Fruit fly (Drosophila melanogaster): ENCODE measurements around the gene CG1368.

The CG1368 gene

DNA sequence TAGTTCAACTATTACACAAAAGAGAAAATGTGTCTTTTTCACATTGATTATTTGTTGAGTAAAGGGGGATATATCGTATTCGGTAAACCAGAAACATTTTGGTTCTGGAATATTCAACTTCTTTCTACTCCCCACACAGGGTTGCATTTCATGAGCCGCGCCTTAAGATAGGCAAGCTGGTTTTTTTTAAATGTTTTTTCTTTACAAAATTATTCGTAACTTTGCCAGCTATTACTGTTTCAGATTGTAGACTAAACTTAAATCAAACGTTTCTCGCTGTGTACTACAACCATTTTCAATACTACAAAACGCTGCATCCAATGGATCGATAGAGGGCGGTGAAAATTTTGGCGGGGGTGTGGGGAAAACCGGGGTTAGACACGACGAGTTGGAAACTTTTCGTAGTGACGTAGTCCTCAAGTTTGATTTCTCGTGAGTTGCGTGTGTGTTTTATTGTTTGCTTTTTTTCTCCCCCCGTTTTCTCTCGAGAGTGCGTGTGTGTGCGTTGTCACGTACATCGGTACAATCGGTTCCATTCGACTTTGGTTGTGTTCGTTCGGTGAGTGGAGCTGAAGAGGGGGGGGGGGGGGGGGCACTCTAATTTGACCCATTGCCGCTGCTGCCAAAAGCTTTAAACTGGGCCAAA, 39.1 kb downstream of the CG1368 start (continued):
- no peak for TF ChIP-seq twi (tag; optimal IDR thresholded peaks at IDR 0.05)
- no peak for TF ChIP-seq CG9215 (GFP tag; IDR thresholded peaks at IDR 0.05)
- no peak for TF ChIP-seq CG6813 (GFP tag; optimal IDR thresholded peaks at IDR 0.05)
- TF ChIP-seq B-H2 (GFP tag; optimal IDR thresholded peaks at IDR 0.05), result no peak
- TF ChIP-seq CG8290 (GFP tag; optimal IDR thresholded peaks at IDR 0.05), result peak; percentile 88
- TF ChIP-seq CG8290 (tag; optimal IDR thresholded peaks at IDR 0.05), result peak; percentile 21 to 67
- TF ChIP-seq slou (GFP tag; optimal IDR thresholded peaks at IDR 0.05), result no peak
- TF ChIP-seq CG8089 (GFP tag; optimal IDR thresholded peaks at IDR 0.05), result no peak
- peak; percentile 52 for TF ChIP-seq Rfx (GFP tag; IDR thresholded peaks at IDR 0.05)
- TF ChIP-seq CG17361 (GFP tag; IDR thresholded peaks at IDR 0.05), result peak; percentile 46; the same call in 2 of the 3 replicates
- TF ChIP-seq CG12299 (tag; optimal IDR thresholded peaks at IDR 0.05), result peak; percentile 38
- peak; percentile 45; the same call in 1 of the 2 replicates for TF ChIP-seq E2f1 (GFP tag; IDR thresholded peaks at IDR 0.05)
- no peak for TF ChIP-seq Doc3 (GFP tag; IDR thresholded peaks at IDR 0.05; ENCODE audit: partially characterized antibody)
- TF ChIP-seq shn (GFP tag; optimal IDR thresholded peaks at IDR 0.05), result peak; percentile 24
- TF ChIP-seq CoRest (tag; optimal IDR thresholded peaks at IDR 0.05), result peak; percentile 50
- TF ChIP-seq Opbp (GFP tag; IDR thresholded peaks at IDR 0.05; ENCODE audit: partially characterized antibody), result no peak
- TF ChIP-seq sqz (GFP tag; optimal IDR thresholded peaks at IDR 0.05), result no peak
- peak; percentile 28 for TF ChIP-seq CG18599 (GFP tag; optimal IDR thresholded peaks at IDR 0.05)
- no peak for TF ChIP-seq gt (GFP tag; IDR thresholded peaks at IDR 0.05)
- no peak for TF ChIP-seq Spps (tag; optimal IDR thresholded peaks at IDR 0.05)
- no peak for TF ChIP-seq Lpt (GFP tag; optimal IDR thresholded peaks at IDR 0.05)
- peak; percentile 33 for TF ChIP-seq fd96Cb (tag; optimal IDR thresholded peaks at IDR 0.05)
- peak; percentile 67 for TF ChIP-seq gem (tag; optimal IDR thresholded peaks at IDR 0.05)
- peak; percentile 46 for TF ChIP-seq CG18262 (tag; optimal IDR thresholded peaks at IDR 0.05)
- no peak for TF ChIP-seq fd102C (GFP tag; optimal IDR thresholded peaks at IDR 0.05)
- peak; percentile 24 for TF ChIP-seq Dek (tag; optimal IDR thresholded peaks at IDR 0.05)
- TF ChIP-seq CG4854 (GFP tag; optimal IDR thresholded peaks at IDR 0.05), result no peak
- TF ChIP-seq CG14014 (GFP tag; IDR thresholded peaks at IDR 0.05), result 0 out of 2 replicates have a peak, but pooled peaks have one; percentile 37
- TF ChIP-seq Atf3 (GFP tag; optimal IDR thresholded peaks at IDR 0.05), result no peak
- no peak for TF ChIP-seq H15 (GFP tag; IDR thresholded peaks at IDR 0.05)
- TF ChIP-seq kah (GFP tag; optimal IDR thresholded peaks at IDR 0.05), result no peak
- TF ChIP-seq zen (tag; optimal IDR thresholded peaks at IDR 0.05), result no peak
- TF ChIP-seq cas (GFP tag; IDR thresholded peaks at IDR 0.05), result no peak
- TF ChIP-seq CG6175 (GFP tag; IDR thresholded peaks at IDR 0.05), result peak; percentile 32; the same call in 1 of the 3 replicates
- no peak for TF ChIP-seq sim (GFP tag; IDR thresholded peaks at IDR 0.05)
- TF ChIP-seq Ets65A (GFP tag), result no peak
- TF ChIP-seq CG3407 (GFP tag; optimal IDR thresholded peaks at IDR 0.05), result peak; percentile 24
- TF ChIP-seq amos (GFP tag; IDR thresholded peaks at IDR 0.05; ENCODE audit: partially characterized antibody), result no peak
- TF ChIP-seq CG31441 (GFP tag; IDR thresholded peaks at IDR 0.05), result peak; percentile 57
- peak; percentile 12 for TF ChIP-seq lab (GFP tag; optimal IDR thresholded peaks at IDR 0.05)
- TF ChIP-seq kay (GFP tag; optimal IDR thresholded peaks at IDR 0.05), result no peak
- no peak for TF ChIP-seq Adf1 (GFP tag; IDR thresholded peaks at IDR 0.05)
- TF ChIP-seq CG15479 (GFP tag; optimal IDR thresholded peaks at IDR 0.05), result no peak
- peak; percentile 40 for TF ChIP-seq grau (tag; optimal IDR thresholded peaks at IDR 0.05)
- TF ChIP-seq Fer2 (tag; optimal IDR thresholded peaks at IDR 0.05), result no peak
- peak; percentile 24 for TF ChIP-seq CG17568 (GFP tag; optimal IDR thresholded peaks at IDR 0.05)
- no peak for TF ChIP-seq CG11398 (GFP tag; optimal IDR thresholded peaks at IDR 0.05)
- no peak for TF ChIP-seq Asciz (GFP tag; optimal IDR thresholded peaks at IDR 0.05)
- no peak for TF ChIP-seq eyg (GFP tag; optimal IDR thresholded peaks at IDR 0.05)
- TF ChIP-seq Hr78 (GFP tag; optimal IDR thresholded peaks at IDR 0.05), result peak in 1 of 2 experiments; percentile 69

Data from whole organism, embryonic.